Fruit fly (Drosophila melanogaster): Measurements from ENCODE around the gene Obp69a.

The Obp69a gene

DNA sequence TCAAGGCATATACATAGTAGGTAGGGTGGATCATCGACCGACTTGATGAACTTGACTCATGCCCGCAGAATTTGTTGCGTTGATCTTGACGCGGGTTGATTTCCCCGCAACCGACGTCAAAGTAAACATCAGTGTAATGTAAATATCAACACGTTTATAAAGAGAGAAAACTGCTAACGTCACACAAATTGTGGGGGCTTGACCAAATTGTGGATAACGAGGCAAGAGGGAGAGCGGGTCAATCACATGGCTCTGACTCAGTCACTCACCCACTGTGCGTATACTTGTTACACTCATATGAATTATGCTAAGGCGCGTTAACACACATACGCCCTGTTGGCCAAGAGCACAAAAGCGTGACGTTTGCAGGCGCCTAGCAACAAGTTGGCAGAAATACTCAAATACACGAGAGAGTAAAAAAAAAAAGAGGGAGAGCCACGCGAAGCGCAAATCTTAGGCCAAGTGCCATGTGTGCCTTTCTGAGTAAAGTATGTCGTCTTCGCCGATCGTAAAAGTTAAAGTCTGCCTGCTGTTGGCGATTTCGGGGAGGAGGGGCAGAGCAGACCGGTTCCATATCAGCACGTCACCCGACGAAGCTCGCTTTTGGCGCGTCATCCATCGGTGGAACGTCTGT is 11.1 kb downstream of the Obp69a start (continued):
- TF ChIP-seq Dfd (GFP tag; optimal IDR thresholded peaks at IDR 0.05) (no peak), slbo (GFP tag; IDR thresholded peaks at IDR 0.05) (peak; percentile 83), row (GFP tag; IDR thresholded peaks at IDR 0.05) (peak; percentile 47; the same call in 2 of the 3 replicates), jing (GFP tag; optimal IDR thresholded peaks at IDR 0.05) (no peak), CG15514 (GFP tag; optimal IDR thresholded peaks at IDR 0.05) (peak; percentile 93), Dad (GFP tag; optimal IDR thresholded peaks at IDR 0.05) (peak; percentile 85), E2f2 (GFP tag; IDR thresholded peaks at IDR 0.05) (peak; percentile 78), CG11085 (GFP tag; IDR thresholded peaks at IDR 0.05) (peak; percentile 92; the same call in 1 of the 2 replicates), E2f1 (GFP tag; IDR thresholded peaks at IDR 0.05) (peak; percentile 81), Atf3 (GFP tag; optimal IDR thresholded peaks at IDR 0.05) (peak; percentile 77), CG11695 (GFP tag; IDR thresholded peaks at IDR 0.05) (peak; percentile 94), salm (tag; optimal IDR thresholded peaks at IDR 0.05) (peak; percentile 79), danr (GFP tag; IDR thresholded peaks at IDR 0.05) (peak; percentile 67; the same call in 1 of the 2 replicates), Elba2 (GFP tag; optimal IDR thresholded peaks at IDR 0.05) (no peak), Eip74EF (GFP tag; optimal IDR thresholded peaks at IDR 0.05) (peak in 1 of 2 experiments; percentile 86), ham (GFP tag; IDR thresholded peaks at IDR 0.05) (peak; percentile 82; the same call in 1 of the 2 replicates), CG5245 (GFP tag; optimal IDR thresholded peaks at IDR 0.05) (peak; percentile 72), H15 (GFP tag; IDR thresholded peaks at IDR 0.05) (peak; percentile 83), gce (GFP tag; IDR thresholded peaks at IDR 0.05) (peak; percentile 96), CG12236 (GFP tag; optimal IDR thresholded peaks at IDR 0.05) (peak; percentile 90), CG14710 (tag; optimal IDR thresholded peaks at IDR 0.05) (no peak), Max (GFP tag; optimal IDR thresholded peaks at IDR 0.05) (peak; percentile 86), hb (GFP tag; IDR thresholded peaks at IDR 0.05; ENCODE audit: partially characterized antibody) (no peak), crp (GFP tag; optimal IDR thresholded peaks at IDR 0.05) (peak in 1 of 2 experiments; percentile 52), gcm (GFP tag; optimal IDR thresholded peaks at IDR 0.05) (peak; percentile 86), toy (GFP tag; IDR thresholded peaks at IDR 0.05) (peak; percentile 89), CG15073 (GFP tag; optimal IDR thresholded peaks at IDR 0.05) (no peak), CG12071 (GFP tag; optimal IDR thresholded peaks at IDR 0.05) (peak; percentile 96), cato (GFP tag; optimal IDR thresholded peaks at IDR 0.05; ENCODE audit: borderline replicate concordance) (peak; percentile 60), CG9609 (GFP tag; optimal IDR thresholded peaks at IDR 0.05) (peak; percentile 83), CG4404 (GFP tag; IDR thresholded peaks at IDR 0.05) (no peak), Hsf (GFP tag; optimal IDR thresholded peaks at IDR 0.05) (peak; percentile 75), Spps (tag; optimal IDR thresholded peaks at IDR 0.05) (peak; percentile 15), klu (GFP tag; IDR thresholded peaks at IDR 0.05) (peak; percentile 62), sug (tag; optimal IDR thresholded peaks at IDR 0.05) (peak; percentile 94), otp (GFP tag; IDR thresholded peaks at IDR 0.05) (peak; percentile 96), Gsc (GFP tag; IDR thresholded peaks at IDR 0.05) (no peak), Fer1 (GFP tag; optimal IDR thresholded peaks at IDR 0.05) (peak; percentile 96), grau (tag; optimal IDR thresholded peaks at IDR 0.05) (peak; percentile 70), ERR (GFP tag; optimal IDR thresholded peaks at IDR 0.05) (peak; percentile 89), repo (GFP tag; optimal IDR thresholded peaks at IDR 0.05) (peak; percentile 88), disco-r (GFP tag; optimal IDR thresholded peaks at IDR 0.05) (peak; percentile 91), pros (GFP tag; optimal IDR thresholded peaks at IDR 0.05) (peak; percentile 95), tll (GFP tag; optimal IDR thresholded peaks at IDR 0.05) (no peak), Sry-δ (GFP tag; optimal IDR thresholded peaks at IDR 0.05) (peak; percentile 62), nerfin-2 (GFP tag; IDR thresholded peaks at IDR 0.05; ENCODE audit: partially characterized antibody) (no peak), dmrt11E (tag; optimal IDR thresholded peaks at IDR 0.05) (no peak), CG2199 (GFP tag; IDR thresholded peaks at IDR 0.05) (peak; percentile 88), Adf1 (GFP tag; IDR thresholded peaks at IDR 0.05) (peak; percentile 86), HLH54F (GFP tag; optimal IDR thresholded peaks at IDR 0.05) (peak; percentile 79)
